Comparison of ENCODE assay signal across 1 fruit fly cellular context in the genomic region with DNA sequence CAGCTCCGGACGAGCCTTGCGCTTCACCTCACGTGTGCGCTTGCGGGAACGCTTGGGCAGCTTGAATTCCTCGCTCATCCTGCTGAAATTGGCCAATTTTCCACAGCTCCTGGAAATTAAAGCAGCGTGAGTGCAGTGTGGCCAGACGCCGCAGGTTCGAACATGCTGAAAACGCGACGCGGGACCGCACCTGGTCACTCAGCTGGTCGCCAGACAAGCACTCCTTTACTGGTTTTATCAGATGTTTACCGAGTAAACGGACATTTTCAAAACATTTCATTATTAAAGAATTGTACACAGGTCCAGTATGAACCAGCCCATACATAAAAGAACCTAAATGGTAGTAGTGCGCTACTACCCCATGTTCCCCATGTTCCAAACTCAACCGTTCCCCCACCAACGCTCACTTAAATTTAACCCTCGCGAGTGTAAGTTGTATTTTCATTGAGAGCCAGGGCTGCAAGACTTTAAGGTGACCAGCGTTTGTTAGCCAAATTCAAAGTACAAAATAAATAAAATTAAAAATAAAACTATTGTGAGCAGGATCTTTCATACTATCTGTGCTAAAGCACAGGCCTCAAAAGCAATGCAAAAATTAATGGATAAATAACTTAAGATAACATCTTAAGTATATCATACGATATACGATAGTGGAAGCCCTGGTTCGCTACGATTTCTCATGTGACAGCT.
TF ChIP-seq lines count a peak whose summit lies in the region.

TSS of gene JMJD6 (minus strand) at position 154 of the 690 bp plus-strand sequence.
TSS of gene CG7071 (plus strand) at position 403 of the 690 bp plus-strand sequence.
TSS of gene Muted (plus strand) at position 403 of the 690 bp plus-strand sequence.

TF ChIP-seq in whole organism, embryonic, 481 proteins besides CTCF, POLR2A, EP300 and RAD21 (continued from another document and continues in another):
- peak; percentile 93 for TF ChIP-seq CG1602 (GFP tag; optimal IDR thresholded peaks at IDR 0.05; lab: Kevin White, UChicago)
- peak; percentile 93 for TF ChIP-seq Ptx1 (GFP tag; IDR thresholded peaks at IDR 0.05; lab: Robert Waterston, UW)
- TF ChIP-seq onecut (GFP tag; IDR thresholded peaks at IDR 0.05; lab: Robert Waterston, UW) = peak; percentile 72
- TF ChIP-seq maf-S (GFP tag; optimal IDR thresholded peaks at IDR 0.05; lab: Kevin White, UChicago) = peak; percentile 83
- peak; percentile 79 for TF ChIP-seq CG10462 (GFP tag; optimal IDR thresholded peaks at IDR 0.05; lab: Kevin White, UChicago)
- TF ChIP-seq zfh2 (GFP tag; optimal IDR thresholded peaks at IDR 0.05; lab: Kevin White, UChicago) = peak; percentile 95
- TF ChIP-seq crp (GFP tag; optimal IDR thresholded peaks at IDR 0.05; lab: Kevin White, UChicago) = peak; percentile 50 to 86
- peak; percentile 90 for TF ChIP-seq so (GFP tag; IDR thresholded peaks at IDR 0.05; lab: Robert Waterston, UW)
- peak in 1 of 3 experiments; percentile 88 for TF ChIP-seq lola (GFP tag; optimal IDR thresholded peaks at IDR 0.05; lab: Kevin White, UChicago)
- TF ChIP-seq ac (GFP tag; optimal IDR thresholded peaks at IDR 0.05; lab: Kevin White, UChicago) = peak; percentile 52
- TF ChIP-seq CG17802 (tag; optimal IDR thresholded peaks at IDR 0.05; lab: Kevin White, UChicago) = peak; percentile 76
- peak; percentile 91 for TF ChIP-seq Dip3 (GFP tag; optimal IDR thresholded peaks at IDR 0.05; lab: Kevin White, UChicago)
- peak; percentile 85 for TF ChIP-seq GATAe (GFP tag; conservative IDR thresholded peaks at IDR 0.05; lab: Robert Waterston, UW)
- peak; percentile 53; the same call in 1 of the 2 replicates for TF ChIP-seq Nf-YA (GFP tag; IDR thresholded peaks at IDR 0.05; lab: Robert Waterston, UW)
- peak; percentile 90 for TF ChIP-seq Atf6 (GFP tag; IDR thresholded peaks at IDR 0.05; lab: Robert Waterston, UW)
- TF ChIP-seq CG11085 (GFP tag; IDR thresholded peaks at IDR 0.05; lab: Robert Waterston, UW) = peak; percentile 84
- TF ChIP-seq TFAM (GFP tag; optimal IDR thresholded peaks at IDR 0.05; lab: Kevin White, UChicago) = no peak
- peak; percentile 91 for TF ChIP-seq Dek (tag; optimal IDR thresholded peaks at IDR 0.05; lab: Kevin White, UChicago)
- TF ChIP-seq CoRest (tag; optimal IDR thresholded peaks at IDR 0.05; lab: Kevin White, UChicago) = peak; percentile 94
- TF ChIP-seq nau (GFP tag; optimal IDR thresholded peaks at IDR 0.05; lab: Kevin White, UChicago) = peak; percentile 80
- TF ChIP-seq Chrac-16 (GFP tag; optimal IDR thresholded peaks at IDR 0.05; lab: Kevin White, UChicago) = peak; percentile 92
- peak; percentile 90 for TF ChIP-seq CG16815 (GFP tag; optimal IDR thresholded peaks at IDR 0.05; lab: Kevin White, UChicago)
- TF ChIP-seq shn (GFP tag; optimal IDR thresholded peaks at IDR 0.05; lab: Kevin White, UChicago) = peak; percentile 83
- TF ChIP-seq pb (GFP tag; optimal IDR thresholded peaks at IDR 0.05; lab: Kevin White, UChicago) = no peak
- TF ChIP-seq Hr3 (GFP tag; optimal IDR thresholded peaks at IDR 0.05; lab: Kevin White, UChicago) = peak; percentile 92
- TF ChIP-seq CG7357 (GFP tag; IDR thresholded peaks at IDR 0.05; lab: Robert Waterston, UW) = peak; percentile 85
- peak; percentile 92 for TF ChIP-seq Abd-B (GFP tag; optimal IDR thresholded peaks at IDR 0.05; lab: Kevin White, UChicago)
- no peak for TF ChIP-seq wek (GFP tag; optimal IDR thresholded peaks at IDR 0.05; lab: Kevin White, UChicago)
- peak; percentile 71 for TF ChIP-seq CG11560 (tag; IDR thresholded peaks at IDR 0.05; lab: Robert Waterston, UW)
- TF ChIP-seq CG9727 (GFP tag; optimal IDR thresholded peaks at IDR 0.05; lab: Kevin White, UChicago) = peak; percentile 89
- peak; percentile 84 for TF ChIP-seq kni (GFP tag; optimal IDR thresholded peaks at IDR 0.05; lab: Kevin White, UChicago)
- peak; percentile 72 for TF ChIP-seq CG6683 (GFP tag; optimal IDR thresholded peaks at IDR 0.05; lab: Kevin White, UChicago)
- peak; percentile 97 for TF ChIP-seq lilli (GFP tag; optimal IDR thresholded peaks at IDR 0.05; lab: Kevin White, UChicago)
- TF ChIP-seq pita (GFP tag; optimal IDR thresholded peaks at IDR 0.05; lab: Kevin White, UChicago) = no peak
- TF ChIP-seq Doc3 (GFP tag; IDR thresholded peaks at IDR 0.05; lab: Robert Waterston, UW; ENCODE audit: partially characterized antibody) = peak; percentile 89
- peak; percentile 91 for TF ChIP-seq CG12299 (tag; optimal IDR thresholded peaks at IDR 0.05; lab: Kevin White, UChicago)
- peak; percentile 85 for TF ChIP-seq klu (GFP tag; IDR thresholded peaks at IDR 0.05; lab: Robert Waterston, UW)
- TF ChIP-seq CG4854 (GFP tag; optimal IDR thresholded peaks at IDR 0.05; lab: Kevin White, UChicago) = peak; percentile 92
- no peak for TF ChIP-seq pan (optimal IDR thresholded peaks at IDR 0.05; lab: Kevin White, UChicago)
- peak in 1 of 2 experiments; percentile 94 for TF ChIP-seq pan (GFP tag; optimal IDR thresholded peaks at IDR 0.05 in 1 of 2, IDR thresholded peaks at IDR 0.05 in 1 of 2)
- TF ChIP-seq vvl (GFP tag; IDR thresholded peaks at IDR 0.05; lab: Robert Waterston, UW) = peak; percentile 94
- peak; percentile 94 for TF ChIP-seq CG13287 (GFP tag; IDR thresholded peaks at IDR 0.05; lab: Robert Waterston, UW; ENCODE audit: partially characterized antibody)
- TF ChIP-seq CG13624 (GFP tag; optimal IDR thresholded peaks at IDR 0.05; lab: Kevin White, UChicago) = peak; percentile 89
- peak; percentile 93 for TF ChIP-seq mam (GFP tag; optimal IDR thresholded peaks at IDR 0.05; lab: Kevin White, UChicago)
- TF ChIP-seq ranshi (GFP tag; IDR thresholded peaks at IDR 0.05; lab: Robert Waterston, UW) = peak; percentile 93
- peak; percentile 87 for TF ChIP-seq CG31441 (GFP tag; IDR thresholded peaks at IDR 0.05; lab: Robert Waterston, UW)
- TF ChIP-seq pum (GFP tag; optimal IDR thresholded peaks at IDR 0.05; lab: Kevin White, UChicago) = peak; percentile 91
- peak; percentile 90 for TF ChIP-seq sens-2 (GFP tag; IDR thresholded peaks at IDR 0.05; lab: Robert Waterston, UW)
- no peak for TF ChIP-seq bigmax (GFP tag; optimal IDR thresholded peaks at IDR 0.05; lab: Kevin White, UChicago)
- TF ChIP-seq usp (GFP tag; optimal IDR thresholded peaks at IDR 0.05; lab: Kevin White, UChicago) = no peak
- TF ChIP-seq odd (GFP tag; optimal IDR thresholded peaks at IDR 0.05; lab: Kevin White, UChicago) = peak; percentile 76
- peak; percentile 87 for TF ChIP-seq CG1233 (GFP tag; optimal IDR thresholded peaks at IDR 0.05; lab: Kevin White, UChicago)
- TF ChIP-seq Lhr (GFP tag; optimal IDR thresholded peaks at IDR 0.05; lab: Kevin White, UChicago) = peak; percentile 74
- peak; percentile 91 for TF ChIP-seq lbe (GFP tag; optimal IDR thresholded peaks at IDR 0.05; lab: Kevin White, UChicago)
- no peak for TF ChIP-seq fru (optimal IDR thresholded peaks at IDR 0.05; lab: Kevin White, UChicago)
- TF ChIP-seq nerfin-1 (tag; optimal IDR thresholded peaks at IDR 0.05; lab: Kevin White, UChicago) = peak; percentile 88
- peak; percentile 34 for TF ChIP-seq luna (GFP tag; optimal IDR thresholded peaks at IDR 0.05; lab: Kevin White, UChicago)
- peak; percentile 90 for TF ChIP-seq Meics (GFP tag; optimal IDR thresholded peaks at IDR 0.05; lab: Kevin White, UChicago)
- no peak for TF ChIP-seq cg (GFP tag; optimal IDR thresholded peaks at IDR 0.05; lab: Kevin White, UChicago)
- TF ChIP-seq HLH4C (GFP tag; IDR thresholded peaks at IDR 0.05; lab: Robert Waterston, UW; ENCODE audit: partially characterized antibody) = peak; percentile 68
- peak; percentile 92 for TF ChIP-seq hbn (GFP tag; IDR thresholded peaks at IDR 0.05; lab: Robert Waterston, UW; ENCODE audit: partially characterized antibody)
- TF ChIP-seq CG11398 (GFP tag; optimal IDR thresholded peaks at IDR 0.05; lab: Kevin White, UChicago) = peak; percentile 78
- TF ChIP-seq chn (GFP tag; optimal IDR thresholded peaks at IDR 0.05; lab: Kevin White, UChicago) = peak; percentile 93
- peak; percentile 90 for TF ChIP-seq CG8765 (GFP tag; IDR thresholded peaks at IDR 0.05; lab: Robert Waterston, UW)
- TF ChIP-seq CG2129 (GFP tag; IDR thresholded peaks at IDR 0.05; lab: Robert Waterston, UW; ENCODE audit: partially characterized antibody) = peak; percentile 79
- peak; percentile 90 for TF ChIP-seq CG2889 (GFP tag; IDR thresholded peaks at IDR 0.05; lab: Robert Waterston, UW)
- TF ChIP-seq ERR (GFP tag; optimal IDR thresholded peaks at IDR 0.05; lab: Kevin White, UChicago) = peak; percentile 76
- peak; percentile 91 for TF ChIP-seq pho (GFP tag; optimal IDR thresholded peaks at IDR 0.05; lab: Kevin White, UChicago)
- peak; percentile 90 for TF ChIP-seq gfzf (GFP tag; optimal IDR thresholded peaks at IDR 0.05; lab: Kevin White, UChicago)
- peak; percentile 74 for TF ChIP-seq CG16813 (GFP tag; IDR thresholded peaks at IDR 0.05; lab: Robert Waterston, UW; ENCODE audit: partially characterized antibody)
- peak; percentile 86 for TF ChIP-seq CG10654 (GFP tag; optimal IDR thresholded peaks at IDR 0.05; lab: Kevin White, UChicago)
- TF ChIP-seq CG11696 (GFP tag; IDR thresholded peaks at IDR 0.05; lab: Robert Waterston, UW) = peak; percentile 75
- peak; percentile 32 for TF ChIP-seq CG6813 (GFP tag; optimal IDR thresholded peaks at IDR 0.05; lab: Kevin White, UChicago)
- TF ChIP-seq da (GFP tag; optimal IDR thresholded peaks at IDR 0.05; lab: Kevin White, UChicago) = peak; percentile 34
- peak; percentile 79 for TF ChIP-seq Side (GFP tag; optimal IDR thresholded peaks at IDR 0.05; lab: Kevin White, UChicago)
- TF ChIP-seq Hmr (GFP tag; optimal IDR thresholded peaks at IDR 0.05; lab: Kevin White, UChicago) = peak; percentile 93
- peak; percentile 66; the same call in 1 of the 2 replicates for TF ChIP-seq CG42726 (GFP tag; IDR thresholded peaks at IDR 0.05; lab: Robert Waterston, UW; ENCODE audit: partially characterized antibody)
- TF ChIP-seq CG31224 (GFP tag; IDR thresholded peaks at IDR 0.05; lab: Robert Waterston, UW) = peak; percentile 80
- peak; percentile 75 for TF ChIP-seq Hand (GFP tag; optimal IDR thresholded peaks at IDR 0.05; lab: Kevin White, UChicago)
- peak; percentile 87 for TF ChIP-seq cato (GFP tag; optimal IDR thresholded peaks at IDR 0.05; lab: Kevin White, UChicago; ENCODE audit: borderline replicate concordance)
- peak; percentile 87 for TF ChIP-seq CG18764 (GFP tag; optimal IDR thresholded peaks at IDR 0.05; lab: Kevin White, UChicago)
- peak; percentile 45 for TF ChIP-seq fd102C (GFP tag; optimal IDR thresholded peaks at IDR 0.05; lab: Kevin White, UChicago)
- peak; percentile 89 for TF ChIP-seq CG18476 (GFP tag; optimal IDR thresholded peaks at IDR 0.05; lab: Kevin White, UChicago)
- TF ChIP-seq zf30C (GFP tag; optimal IDR thresholded peaks at IDR 0.05; lab: Kevin White, UChicago) = peak; percentile 9
- peak; percentile 80 for TF ChIP-seq CG5953 (GFP tag; IDR thresholded peaks at IDR 0.05; lab: Robert Waterston, UW)
- TF ChIP-seq CG30403 (GFP tag; optimal IDR thresholded peaks at IDR 0.05; lab: Kevin White, UChicago) = peak; percentile 96
- peak; percentile 89 for TF ChIP-seq Ada2b (GFP tag; IDR thresholded peaks at IDR 0.05; lab: Robert Waterston, UW)
- TF ChIP-seq sc (optimal IDR thresholded peaks at IDR 0.05; lab: Kevin White, UChicago) = no peak
- peak; percentile 83 for TF ChIP-seq sc (GFP tag; optimal IDR thresholded peaks at IDR 0.05; lab: Kevin White, UChicago)
- TF ChIP-seq gro (GFP tag; optimal IDR thresholded peaks at IDR 0.05; lab: Kevin White, UChicago) = peak; percentile 93
- TF ChIP-seq CG9609 (GFP tag; optimal IDR thresholded peaks at IDR 0.05; lab: Kevin White, UChicago) = peak; percentile 83
- peak; percentile 74; the same call in 2 of the 3 replicates for TF ChIP-seq hb (GFP tag; IDR thresholded peaks at IDR 0.05; lab: Robert Waterston, UW; ENCODE audit: partially characterized antibody)
- TF ChIP-seq Eip74EF (GFP tag; optimal IDR thresholded peaks at IDR 0.05; lab: Kevin White, UChicago) = peak in 1 of 2 experiments; percentile 62
- no peak for TF ChIP-seq cad (GFP tag; optimal IDR thresholded peaks at IDR 0.05; lab: Kevin White, UChicago)
- TF ChIP-seq CG2678 (tag; optimal IDR thresholded peaks at IDR 0.05; lab: Kevin White, UChicago) = peak; percentile 92
- TF ChIP-seq Nf-YC (tag; optimal IDR thresholded peaks at IDR 0.05; lab: Kevin White, UChicago) = peak; percentile 78
- TF ChIP-seq pnt (GFP tag; optimal IDR thresholded peaks at IDR 0.05; lab: Kevin White, UChicago) = peak; percentile 89
- TF ChIP-seq sens (GFP tag; lab: Kevin White, UChicago) = peak; percentile 97
- TF ChIP-seq Rfx (GFP tag; IDR thresholded peaks at IDR 0.05; lab: Robert Waterston, UW) = peak; percentile 95
- peak; percentile 98 for TF ChIP-seq Med (GFP tag; lab: Kevin White, UChicago)
- peak; percentile 78 for TF ChIP-seq HmgD (GFP tag; optimal IDR thresholded peaks at IDR 0.05; lab: Kevin White, UChicago)
- peak; percentile 88 for TF ChIP-seq CG4282 (GFP tag; optimal IDR thresholded peaks at IDR 0.05; lab: Kevin White, UChicago)
- TF ChIP-seq CG9797 (GFP tag; optimal IDR thresholded peaks at IDR 0.05; lab: Kevin White, UChicago) = peak; percentile 89
- TF ChIP-seq CG15514 (GFP tag; optimal IDR thresholded peaks at IDR 0.05; lab: Kevin White, UChicago) = peak; percentile 92
- TF ChIP-seq CG17359 (tag; optimal IDR thresholded peaks at IDR 0.05; lab: Kevin White, UChicago) = peak; percentile 90
- TF ChIP-seq CG4707 (GFP tag; optimal IDR thresholded peaks at IDR 0.05; lab: Kevin White, UChicago) = peak; percentile 48
- TF ChIP-seq ttk (GFP tag; IDR thresholded peaks at IDR 0.05; lab: Robert Waterston, UW) = peak; percentile 91
- peak; percentile 79 for TF ChIP-seq fd96Cb (tag; optimal IDR thresholded peaks at IDR 0.05; lab: Kevin White, UChicago)
- peak; percentile 81 for TF ChIP-seq CG6175 (GFP tag; IDR thresholded peaks at IDR 0.05; lab: Robert Waterston, UW)
- TF ChIP-seq CG12155 (GFP tag; optimal IDR thresholded peaks at IDR 0.05; lab: Kevin White, UChicago) = peak; percentile 93
- TF ChIP-seq caup (GFP tag; optimal IDR thresholded peaks at IDR 0.05; lab: Kevin White, UChicago; ENCODE audit: severe bottlenecking) = peak; percentile 89
- peak; percentile 95 for TF ChIP-seq Hsf (GFP tag; optimal IDR thresholded peaks at IDR 0.05; lab: Kevin White, UChicago)
- TF ChIP-seq YL-1 (GFP tag; optimal IDR thresholded peaks at IDR 0.05; lab: Kevin White, UChicago) = peak; percentile 96
- TF ChIP-seq Ravus (GFP tag; IDR thresholded peaks at IDR 0.05; lab: Robert Waterston, UW) = peak; percentile 53
- peak; percentile 42; the same call in 1 of the 2 replicates for TF ChIP-seq toy (GFP tag; IDR thresholded peaks at IDR 0.05; lab: Robert Waterston, UW)
- peak; percentile 88 for TF ChIP-seq Oaz (GFP tag; IDR thresholded peaks at IDR 0.05; lab: Robert Waterston, UW)
- TF ChIP-seq Spps (tag; optimal IDR thresholded peaks at IDR 0.05; lab: Kevin White, UChicago) = peak; percentile 79
- peak; percentile 89 for TF ChIP-seq Six4 (GFP tag; optimal IDR thresholded peaks at IDR 0.05; lab: Kevin White, UChicago)
- peak; percentile 76 for TF ChIP-seq Poxn (GFP tag; IDR thresholded peaks at IDR 0.05; lab: Robert Waterston, UW)
